Fruit fly (Drosophila melanogaster) whole organism, embryonic: ENCODE results near the gene scpr-C.

ENCODE experiments used
- Abd-B ChIP-seq: fragments of 200-800 bp; sonication (Bioruptor generic); optimal IDR thresholded peaks from 2 replicates; lab custom pipeline; 2018; ENCODE audit warnings: missing biosample characterization, mild to moderate bottlenecking, missing genetic modification characterization, moderate library complexity
- Awh ChIP-seq: fragments of 200-800 bp; sonication (Bioruptor generic); IDR thresholded peaks from 2 replicates; pipeline ENCODE4, ENCODE4 v1.3.6; 2022; ENCODE audit warnings: missing biosample characterization, missing genetic modification characterization
- CG10147 ChIP-seq: fragments of 200-800 bp; sonication (Bioruptor generic); optimal IDR thresholded peaks from 2 replicates; lab custom pipeline; 2019; ENCODE audit warnings: missing biosample characterization, mild to moderate bottlenecking, missing genetic modification characterization, moderate library complexity
- CG10267 ChIP-seq: fragments of 200-800 bp; sonication (Bioruptor generic); optimal IDR thresholded peaks from 2 replicates; lab custom pipeline; 2018; ENCODE audit warnings: missing biosample characterization, mild to moderate bottlenecking, missing genetic modification characterization, moderate library complexity
- CG11560 ChIP-seq: fragments of 200-800 bp; sonication (Bioruptor generic); IDR thresholded peaks from 3 replicates; pipeline ENCODE4 v1.3.6; 2022; ENCODE audit warnings: missing biosample characterization, missing genetic modification characterization
- CG11696 ChIP-seq: fragments of 200-800 bp; sonication (Bioruptor generic); IDR thresholded peaks from 2 replicates; pipeline ENCODE4 v1.3.6; 2022; ENCODE audit warnings: missing biosample characterization, missing genetic modification characterization
- CG12769 ChIP-seq: fragments of 200-800 bp; sonication (Bioruptor generic); optimal IDR thresholded peaks from 2 replicates; lab custom pipeline; 2019; ENCODE audit warnings: missing biosample characterization, mild to moderate bottlenecking, missing genetic modification characterization, moderate library complexity
- CG12942 ChIP-seq: fragments of 200-800 bp; sonication (Bioruptor generic); optimal IDR thresholded peaks from 3 replicates; lab custom pipeline; 2016; ENCODE audit warnings: missing biosample characterization, missing genetic modification characterization
- CG13296 ChIP-seq: fragments of 200-800 bp; sonication (Bioruptor generic); optimal IDR thresholded peaks from 3 replicates; lab custom pipeline; 2018; ENCODE audit warnings: missing biosample characterization, mild to moderate bottlenecking, missing genetic modification characterization
- CG14860 ChIP-seq: fragments of 200-800 bp; sonication (Bioruptor generic); IDR thresholded peaks from 3 replicates; pipeline ENCODE4 v1.3.6; 2022; ENCODE audit warnings: missing biosample characterization, missing genetic modification characterization; ENCODE audit not compliant: partially characterized antibody
- CG1603 ChIP-seq: fragments of 200-800 bp; sonication (Bioruptor generic); optimal IDR thresholded peaks from 2 replicates; lab custom pipeline; 2019; ENCODE audit warnings: missing biosample characterization, mild to moderate bottlenecking, missing genetic modification characterization, moderate library complexity
- CG16813 ChIP-seq: fragments of 200-800 bp; sonication (Bioruptor generic); IDR thresholded peaks from 3 replicates; pipeline ENCODE4 v1.3.6; 2022; ENCODE audit warnings: missing biosample characterization, missing genetic modification characterization; ENCODE audit not compliant: partially characterized antibody
- CG17328 ChIP-seq: fragments of 200-800 bp; sonication (Bioruptor generic); IDR thresholded peaks from 2 replicates; pipeline ENCODE4 v1.3.6; 2022; ENCODE audit warnings: missing biosample characterization, missing genetic modification characterization
- CG17359 ChIP-seq: fragments of 200-800 bp; sonication (Bioruptor generic); optimal IDR thresholded peaks from 3 replicates; lab custom pipeline; 2018; ENCODE audit warnings: missing biosample characterization, mild to moderate bottlenecking, missing genetic modification characterization, moderate library complexity
- CG18476 ChIP-seq: fragments of 200-800 bp; sonication (Bioruptor generic); optimal IDR thresholded peaks from 2 replicates; lab custom pipeline; 2016; ENCODE audit warnings: missing biosample characterization, mild to moderate bottlenecking, missing genetic modification characterization
- CG2889 ChIP-seq: fragments of 200-800 bp; sonication (Bioruptor generic); IDR thresholded peaks from 3 replicates; pipeline ENCODE4 v1.3.6; 2022; ENCODE audit warnings: missing biosample characterization, missing genetic modification characterization
- CG4424 ChIP-seq: fragments of 200-800 bp; sonication (Bioruptor generic); optimal IDR thresholded peaks from 3 replicates; lab custom pipeline; 2016; ENCODE audit warnings: missing biosample characterization, missing genetic modification characterization
- CG6654 ChIP-seq: fragments of 200-800 bp; sonication (Bioruptor generic); optimal IDR thresholded peaks from 2 replicates; lab custom pipeline; 2017; ENCODE audit warnings: missing biosample characterization, mild to moderate bottlenecking, missing genetic modification characterization
- CG6813 ChIP-seq: fragments of 200-800 bp; sonication (Bioruptor generic); optimal IDR thresholded peaks from 2 replicates; lab custom pipeline; 2017; ENCODE audit warnings: missing biosample characterization, missing genetic modification characterization, mild to moderate bottlenecking, moderate library complexity, missing genetic modification reagents
- CG7271 ChIP-seq: fragments of 200-800 bp; sonication (Bioruptor generic); optimal IDR thresholded peaks from 2 replicates; lab custom pipeline; 2018; ENCODE audit warnings: missing biosample characterization, mild to moderate bottlenecking, missing genetic modification characterization, moderate library complexity
- CG8290 ChIP-seq, 3 experiments: fragments of 200-800 bp; sonication (Bioruptor generic); optimal IDR thresholded peaks; 2 replicates each; lab custom pipeline; 2016 to 2019; ENCODE audit warnings: missing biosample characterization in 3 of 3, missing genetic modification characterization in 3 of 3, mild to moderate bottlenecking in 2 of 3, moderate library complexity in 1 of 3
- CG9437 ChIP-seq: fragments of 200-800 bp; sonication (Bioruptor generic); optimal IDR thresholded peaks from 2 replicates; lab custom pipeline; 2018; ENCODE audit warnings: missing biosample characterization, mild to moderate bottlenecking, missing genetic modification characterization
- Elba2 ChIP-seq: fragments of 200-800 bp; sonication (Bioruptor generic); optimal IDR thresholded peaks from 3 replicates; lab custom pipeline; 2016; ENCODE audit warnings: missing biosample characterization, missing genetic modification characterization
- HLH4C ChIP-seq: fragments of 200-800 bp; sonication (Bioruptor generic); IDR thresholded peaks from 3 replicates; pipeline ENCODE4 v1.3.6; 2022; ENCODE audit warnings: missing biosample characterization, missing genetic modification characterization; ENCODE audit not compliant: partially characterized antibody
- HmgZ ChIP-seq: fragments of 200-800 bp; sonication (Bioruptor generic); optimal IDR thresholded peaks from 2 replicates; lab custom pipeline; 2018; ENCODE audit warnings: missing biosample characterization, mild to moderate bottlenecking, missing genetic modification characterization
- Jarid2 ChIP-seq: fragments of 200-800 bp; sonication (Bioruptor generic); optimal IDR thresholded peaks from 3 replicates; lab custom pipeline; 2017; ENCODE audit warnings: mild to moderate bottlenecking, missing biosample characterization, missing genetic modification reagents, missing genetic modification characterization
- Lhr ChIP-seq: fragments of 200-800 bp; sonication (Bioruptor generic); optimal IDR thresholded peaks from 3 replicates; lab custom pipeline; 2017; ENCODE audit warnings: mild to moderate bottlenecking, missing biosample characterization, missing genetic modification reagents, missing genetic modification characterization
- Mad ChIP-seq: fragments of 200-800 bp; sonication (Bioruptor generic); optimal IDR thresholded peaks from 2 replicates; lab custom pipeline; 2016; ENCODE audit warnings: missing biosample characterization, missing genetic modification characterization
- NC2α ChIP-seq: fragments of 200-800 bp; sonication (Bioruptor generic); optimal IDR thresholded peaks from 2 replicates; lab custom pipeline; 2016; ENCODE audit warnings: missing biosample characterization, missing genetic modification characterization
- Nf-YA ChIP-seq: fragments of 200-800 bp; sonication (Bioruptor generic); IDR thresholded peaks from 2 replicates; pipeline ENCODE4 v1.3.6; 2022; ENCODE audit warnings: missing biosample characterization, missing genetic modification characterization
- Rx ChIP-seq: fragments of 200-800 bp; sonication (Bioruptor generic); IDR thresholded peaks from 2 replicates; pipeline ENCODE4 v1.3.6; 2022; ENCODE audit warnings: missing biosample characterization, missing genetic modification characterization
- ac ChIP-seq: fragments of 200-800 bp; sonication (Bioruptor generic); optimal IDR thresholded peaks from 3 replicates; lab custom pipeline; 2017; ENCODE audit warnings: missing biosample characterization, mild to moderate bottlenecking, missing genetic modification characterization
- ap ChIP-seq: fragments of 200-800 bp; sonication (Bioruptor generic); IDR thresholded peaks from 2 replicates; pipeline ENCODE4 v1.3.6; 2022; ENCODE audit warnings: missing biosample characterization, missing genetic modification characterization
- cato ChIP-seq: fragments of 200-800 bp; sonication (Bioruptor generic); optimal IDR thresholded peaks from 2 replicates; lab custom pipeline; 2016; ENCODE audit warnings: missing biosample characterization, missing genetic modification characterization, borderline replicate concordance
- fd3F ChIP-seq: fragments of 200-800 bp; sonication (Bioruptor generic); optimal IDR thresholded peaks from 2 replicates; lab custom pipeline; 2018; ENCODE audit warnings: missing biosample characterization, mild to moderate bottlenecking, missing genetic modification characterization, moderate library complexity
- fd64A ChIP-seq: fragments of 200-800 bp; sonication (Bioruptor generic); optimal IDR thresholded peaks from 3 replicates; lab custom pipeline; 2018; ENCODE audit warnings: missing biosample characterization, mild to moderate bottlenecking, missing genetic modification characterization
- ken ChIP-seq: fragments of 200-800 bp; sonication (Bioruptor generic); IDR thresholded peaks from 3 replicates; pipeline ENCODE4 v1.3.6; 2022; ENCODE audit warnings: missing biosample characterization, missing genetic modification characterization
- lbe ChIP-seq: fragments of 200-800 bp; sonication (Bioruptor generic); optimal IDR thresholded peaks from 2 replicates; lab custom pipeline; 2016; ENCODE audit warnings: missing biosample characterization, mild to moderate bottlenecking, missing genetic modification characterization
- luna ChIP-seq: fragments of 200-800 bp; sonication (Bioruptor generic); optimal IDR thresholded peaks from 2 replicates; lab custom pipeline; 2016; ENCODE audit warnings: missing biosample characterization, missing genetic modification characterization
- onecut ChIP-seq: fragments of 200-800 bp; sonication (Bioruptor generic); IDR thresholded peaks from 2 replicates; pipeline ENCODE4 v1.3.6; 2022; ENCODE audit warnings: missing biosample characterization, missing genetic modification characterization
- ro ChIP-seq: fragments of 200-800 bp; sonication (Bioruptor generic); IDR thresholded peaks from 2 replicates; pipeline ENCODE4 v1.3.6; 2022; ENCODE audit warnings: missing biosample characterization, missing genetic modification characterization
- shn ChIP-seq: fragments of 200-800 bp; sonication (Bioruptor generic); optimal IDR thresholded peaks from 3 replicates; lab custom pipeline; 2016; ENCODE audit warnings: missing biosample characterization, missing genetic modification characterization
- so ChIP-seq: fragments of 200-800 bp; sonication (Bioruptor generic); IDR thresholded peaks from 3 replicates; pipeline ENCODE4 v1.3.6; 2022; ENCODE audit warnings: missing biosample characterization, missing genetic modification characterization
- sqz ChIP-seq: fragments of 200-800 bp; sonication (Bioruptor generic); optimal IDR thresholded peaks from 3 replicates; lab custom pipeline; 2018; ENCODE audit warnings: missing biosample characterization, mild to moderate bottlenecking, missing genetic modification characterization
- stwl ChIP-seq: fragments of 200-800 bp; sonication (Bioruptor generic); optimal IDR thresholded peaks from 3 replicates; lab custom pipeline; 2018; ENCODE audit warnings: missing biosample characterization, mild to moderate bottlenecking, missing genetic modification characterization, moderate library complexity
- tap ChIP-seq: fragments of 200-800 bp; optimal IDR thresholded peaks from 3 replicates; lab custom pipeline; 2019; ENCODE audit warnings: missing biosample characterization, mild to moderate bottlenecking, missing genetic modification characterization, moderate library complexity
- tio ChIP-seq: fragments of 200-800 bp; sonication (Bioruptor generic); optimal IDR thresholded peaks from 2 replicates; lab custom pipeline; 2017; ENCODE audit warnings: missing biosample characterization, missing genetic modification characterization, inconsistent platforms
- zen ChIP-seq: fragments of 200-800 bp; sonication (Bioruptor generic); optimal IDR thresholded peaks from 3 replicates; lab custom pipeline; 2018; ENCODE audit warnings: missing biosample characterization, mild to moderate bottlenecking, missing genetic modification characterization, moderate library complexity
- zfh1 ChIP-seq: fragments of 200-800 bp; sonication (Bioruptor generic); IDR thresholded peaks from 3 replicates; pipeline ENCODE4 v1.3.6; 2022; ENCODE audit warnings: missing biosample characterization, missing genetic modification characterization

Gene scpr-C

DNA sequence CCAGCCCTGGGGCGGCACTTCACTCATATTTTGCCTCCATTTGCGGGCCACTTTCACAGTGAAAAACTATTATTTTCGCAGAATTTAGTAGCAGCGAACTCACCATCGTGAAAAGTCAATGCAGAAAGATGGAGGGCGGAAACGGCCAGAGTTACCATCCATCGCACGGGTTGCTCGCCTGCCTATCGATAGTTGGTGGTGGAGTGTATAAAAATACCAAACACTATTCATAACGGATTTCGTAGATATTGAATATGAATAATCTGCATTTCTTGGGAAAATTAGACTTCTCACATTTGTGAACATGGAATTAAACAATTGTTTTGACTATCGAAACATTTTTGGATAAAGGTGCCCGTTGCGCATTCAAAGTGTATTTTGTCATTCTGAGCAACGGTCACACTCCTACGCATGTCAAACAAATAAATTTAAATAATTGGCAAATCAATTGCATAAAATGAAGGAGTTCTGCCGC is 9.1 kb upstream of the scpr-C start, which contains the start of the genes RpS25 and CG4820 (continued):
- peak; percentile 90 for TF ChIP-seq Lhr
- TF ChIP-seq CG12769 (tag; lab: Kevin White, UChicago): peak; percentile 93
- TF ChIP-seq shn (GFP tag; lab: Kevin White, UChicago): peak; percentile 94
- TF ChIP-seq ken (GFP tag; lab: Robert Waterston, UW): peak; percentile 78
- peak; percentile 74 for TF ChIP-seq CG12942 (GFP tag; lab: Kevin White, UChicago)
- TF ChIP-seq CG4424 (GFP tag; lab: Kevin White, UChicago): peak; percentile 92
- TF ChIP-seq sqz (GFP tag; lab: Kevin White, UChicago): peak; percentile 91
- peak; percentile 71 for TF ChIP-seq CG6654 (GFP tag; lab: Kevin White, UChicago)
- peak; percentile 91 for TF ChIP-seq Mad (GFP tag; lab: Kevin White, UChicago)
- peak; percentile 54; the same call in 2 of the 3 replicates for TF ChIP-seq CG11560 (tag; lab: Robert Waterston, UW)
- TF ChIP-seq tap (tag; lab: Kevin White, UChicago): peak; percentile 77
- peak; percentile 77 for TF ChIP-seq CG14860 (GFP tag; lab: Robert Waterston, UW)
- TF ChIP-seq CG10147 (GFP tag; lab: Kevin White, UChicago): peak; percentile 89
- peak; percentile 79 for TF ChIP-seq Rx
- TF ChIP-seq CG8290 (GFP tag; optimal IDR thresholded peaks at IDR 0.05; lab: Kevin White, UChicago): peak; percentile 89
- TF ChIP-seq CG8290 (tag; optimal IDR thresholded peaks at IDR 0.05; lab: Kevin White, UChicago): peak; percentile 89 to 97
- peak; percentile 87 for TF ChIP-seq CG17328 (GFP tag; lab: Robert Waterston, UW)
- peak; percentile 75 for TF ChIP-seq Jarid2 (GFP tag; lab: Kevin White, UChicago)
- peak; percentile 92 for TF ChIP-seq HmgZ (tag; lab: Kevin White, UChicago)
- peak; percentile 92 for TF ChIP-seq CG6813 (GFP tag; lab: Kevin White, UChicago)
- TF ChIP-seq cato (GFP tag; lab: Kevin White, UChicago): peak; percentile 82
- peak; percentile 78 for TF ChIP-seq Awh
- TF ChIP-seq zen: peak; percentile 84
- TF ChIP-seq onecut: peak; percentile 93
- no peak for TF ChIP-seq tio (GFP tag; lab: Kevin White, UChicago)
- peak; percentile 89 for TF ChIP-seq CG10267
- TF ChIP-seq Nf-YA: peak; percentile 79
- peak; percentile 87 for TF ChIP-seq zfh1 (GFP tag; lab: Robert Waterston, UW)
- peak; percentile 97 for TF ChIP-seq CG1603
- peak; percentile 70 for TF ChIP-seq Abd-B (GFP tag; lab: Kevin White, UChicago)
- TF ChIP-seq Elba2 (GFP tag; lab: Kevin White, UChicago): peak; percentile 52
- TF ChIP-seq CG11696: peak; percentile 42
- peak; percentile 76 for TF ChIP-seq HLH4C (GFP tag; lab: Robert Waterston, UW)
- peak; percentile 84 for TF ChIP-seq NC2α (GFP tag; lab: Kevin White, UChicago)
- peak; percentile 82 for TF ChIP-seq ac
- peak; percentile 88 for TF ChIP-seq stwl (tag; lab: Kevin White, UChicago)
- peak; percentile 86 for TF ChIP-seq luna (GFP tag; lab: Kevin White, UChicago)
- TF ChIP-seq CG9437: peak; percentile 82
- peak; percentile 94 for TF ChIP-seq fd64A (GFP tag; lab: Kevin White, UChicago)
- TF ChIP-seq CG7271 (tag; lab: Kevin White, UChicago): peak; percentile 97
- TF ChIP-seq ro (GFP tag; lab: Robert Waterston, UW): no peak; the same call in 1 of the 2 replicates
- peak; percentile 95 for TF ChIP-seq CG13296
- TF ChIP-seq fd3F (GFP tag; lab: Kevin White, UChicago): peak; percentile 85
- TF ChIP-seq CG2889 (GFP tag; lab: Robert Waterston, UW): 0 out of 3 replicates have a peak, but pooled peaks have one; percentile 21
- TF ChIP-seq ap (GFP tag; lab: Robert Waterston, UW): peak; percentile 71
- peak; percentile 82 for TF ChIP-seq lbe (GFP tag; lab: Kevin White, UChicago)
- peak; percentile 86 for TF ChIP-seq CG17359 (tag; lab: Kevin White, UChicago)
- TF ChIP-seq CG18476: peak; percentile 76
- TF ChIP-seq so (GFP tag; lab: Robert Waterston, UW): peak; percentile 85
- peak; percentile 87 for TF ChIP-seq CG16813 (GFP tag; lab: Robert Waterston, UW)
